Fruit fly (Drosophila melanogaster): ENCODE data around the gene CG42832.

DNA sequence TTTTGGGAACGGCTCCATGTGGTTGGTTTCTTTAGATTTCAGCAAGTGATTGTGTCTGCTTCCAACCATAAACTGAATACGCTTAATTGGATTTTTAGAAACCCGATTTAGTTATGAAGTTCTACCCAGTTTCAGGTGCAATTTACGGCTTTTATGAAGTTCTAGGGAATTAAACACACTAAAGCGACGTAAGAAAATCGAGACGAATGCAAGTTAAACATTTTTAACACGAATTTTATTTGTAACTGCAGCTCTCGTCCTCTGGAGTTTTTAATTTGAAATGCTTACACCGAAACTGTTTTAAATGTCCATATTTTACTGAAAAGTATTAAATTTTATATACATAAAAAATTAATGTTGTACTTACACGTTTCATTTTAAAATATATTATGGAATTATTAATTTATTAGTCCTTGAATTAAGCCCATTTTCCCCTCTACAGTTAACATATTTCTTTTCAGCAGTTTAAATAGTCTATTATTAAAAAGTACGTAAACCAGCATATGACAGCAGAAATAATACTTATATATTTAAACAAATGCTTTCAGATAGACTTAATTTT lies 45.9 kb upstream of the CG42832 start, which contains the start of the genes CG46412 and CG33267:
- TF ChIP-seq CG8159 (tag; optimal IDR thresholded peaks at IDR 0.05) (no peak), CG14655 (GFP tag; optimal IDR thresholded peaks at IDR 0.05) (no peak), fd96Ca (GFP tag; IDR thresholded peaks at IDR 0.05) (no peak), CG12605 (GFP tag; IDR thresholded peaks at IDR 0.05) (no peak)
